Worm (Caenorhabditis elegans) whole organism, early embryonic: ENCODE results near the gene inx-9.

ENCODE experiments used
- B0310.2 ChIP-seq: sonication (generic microtip); optimal IDR thresholded peaks from 2 replicates; lab custom pipeline; 2016; ENCODE audit warnings: mild to moderate bottlenecking, missing genetic modification characterization, missing compliant biosample characterization
- F13C5.2 ChIP-seq: sonication (generic microtip); optimal IDR thresholded peaks from 2 replicates; lab custom pipeline; 2017; ENCODE audit warnings: mild to moderate bottlenecking, missing genetic modification characterization, inconsistent platforms, missing compliant biosample characterization
- aly-1 ChIP-seq: sonication (generic microtip); optimal IDR thresholded peaks from 2 replicates; lab custom pipeline; 2016; ENCODE audit warnings: missing genetic modification characterization, missing compliant biosample characterization
- ama-1 ChIP-seq: fragments of 150-350 bp; optimal IDR thresholded peaks from 2 replicates; lab custom pipeline; 2014
- ceh-13 ChIP-seq: fragments of 200-800 bp; sonication (Bioruptor generic); optimal IDR thresholded peaks from 2 replicates; lab custom pipeline; 2018; ENCODE audit warnings: mild to moderate bottlenecking, missing genetic modification characterization, missing compliant biosample characterization
- ceh-36 ChIP-seq: sonication (generic microtip); optimal IDR thresholded peaks from 2 replicates; lab custom pipeline; 2016; ENCODE audit warnings: missing genetic modification characterization, inconsistent platforms, missing compliant biosample characterization
- ets-7 ChIP-seq: sonication (generic microtip); optimal IDR thresholded peaks from 2 replicates; lab custom pipeline; 2016; ENCODE audit warnings: missing genotype, missing genetic modification characterization, missing compliant biosample characterization
- flt-1 ChIP-seq: fragments of 200-800 bp; sonication (Bioruptor generic); IDR thresholded peaks from 2 replicates; pipeline ENCODE4 v1.3.6; 2022; ENCODE audit warnings: missing genetic modification characterization, missing compliant biosample characterization
- hmbx-1 ChIP-seq: sonication (generic microtip); optimal IDR thresholded peaks from 2 replicates; lab custom pipeline; 2016; ENCODE audit warnings: mild to moderate bottlenecking, missing genetic modification characterization, missing compliant biosample characterization
- hmg-4 ChIP-seq: fragments of 200-800 bp; sonication (Bioruptor generic); optimal IDR thresholded peaks from 2 replicates; lab custom pipeline; 2018; ENCODE audit warnings: mild to moderate bottlenecking, missing genetic modification characterization, missing compliant biosample characterization
- hnd-1 ChIP-seq: sonication (generic microtip); optimal IDR thresholded peaks from 2 replicates; lab custom pipeline; 2016; ENCODE audit warnings: missing genetic modification characterization, missing compliant biosample characterization
- pes-1 ChIP-seq: fragments of 200-800 bp; sonication (Bioruptor generic); IDR thresholded peaks from 2 replicates; pipeline ENCODE4 v1.3.6; 2022; ENCODE audit warnings: missing genetic modification reagents, missing genetic modification characterization, missing compliant biosample characterization
- scrt-1 ChIP-seq: fragments of 200-800 bp; sonication (Bioruptor generic); IDR thresholded peaks from 2 replicates; pipeline ENCODE4 v1.3.6; 2022; ENCODE audit warnings: missing genetic modification characterization, missing compliant biosample characterization
- sea-1 ChIP-seq: fragments of 200-800 bp; sonication (Bioruptor generic); conservative IDR thresholded peaks from 2 replicates; pipeline ENCODE4 v1.3.6; 2022; ENCODE audit warnings: missing genetic modification characterization, missing compliant biosample characterization
- tbx-11 ChIP-seq: fragments of 200-800 bp; sonication (Bioruptor generic); IDR thresholded peaks from 2 replicates; pipeline ENCODE4 v1.3.6; 2022; ENCODE audit warnings: missing genetic modification characterization, missing compliant biosample characterization
- tbx-37 ChIP-seq: fragments of 200-800 bp; sonication (Bioruptor generic); conservative IDR thresholded peaks from 2 replicates; pipeline ENCODE4 v1.3.6; 2022; ENCODE audit warnings: missing genetic modification reagents, missing genetic modification characterization, missing compliant biosample characterization
- tra-4 ChIP-seq: sonication (generic microtip); optimal IDR thresholded peaks from 2 replicates; lab custom pipeline; 2017; ENCODE audit warnings: missing genetic modification characterization, missing compliant biosample characterization

inx-9 gene

DNA sequence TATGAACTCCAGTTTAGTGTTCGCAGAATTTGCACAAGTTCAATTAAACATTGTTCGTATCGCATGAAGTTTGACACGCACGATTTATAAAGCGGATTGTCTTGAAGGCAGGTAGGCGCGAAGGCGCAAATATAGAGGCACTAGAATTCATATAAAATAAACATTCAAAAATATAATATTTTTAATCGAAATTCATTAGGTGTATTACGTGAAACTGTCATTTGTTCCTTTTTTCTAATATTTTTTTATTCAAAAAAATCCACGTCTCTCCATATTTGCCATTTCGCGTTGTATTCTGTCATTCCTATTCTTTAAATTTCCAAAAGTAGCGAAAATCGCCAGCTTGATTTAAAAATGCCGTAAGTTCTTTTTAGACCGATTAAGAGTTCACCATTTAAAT, 34.4 kb upstream of the inx-9 start, which contains the start of gene ZK809.1:
TSS of gene ZK809.1 (plus strand) at position 301 of the 400 bp plus-strand sequence.
- TF ChIP-seq tra-4 (tag; lab: Kevin White, UChicago): no peak
- no peak for TF ChIP-seq flt-1 (GFP tag; lab: Robert Waterston, UW)
- TF ChIP-seq ama-1 (lab: Kevin White, UChicago): no peak
- no peak for TF ChIP-seq ets-7
- no peak for TF ChIP-seq scrt-1
- no peak for TF ChIP-seq tbx-11 (GFP tag; lab: Robert Waterston, UW)
- TF ChIP-seq hmg-4 (GFP tag; lab: Kevin White, UChicago): no peak
- TF ChIP-seq tbx-37 (GFP tag; lab: Robert Waterston, UW): no peak
- TF ChIP-seq F13C5.2: no peak
- no peak for TF ChIP-seq ceh-36 (tag; lab: Kevin White, UChicago)
- TF ChIP-seq hnd-1 (tag; lab: Kevin White, UChicago): no peak
- no peak for TF ChIP-seq pes-1 (GFP tag; lab: Robert Waterston, UW)
- TF ChIP-seq ceh-13 (GFP tag; lab: Kevin White, UChicago): no peak
- no peak for TF ChIP-seq aly-1 (tag; lab: Kevin White, UChicago)

DNA sequence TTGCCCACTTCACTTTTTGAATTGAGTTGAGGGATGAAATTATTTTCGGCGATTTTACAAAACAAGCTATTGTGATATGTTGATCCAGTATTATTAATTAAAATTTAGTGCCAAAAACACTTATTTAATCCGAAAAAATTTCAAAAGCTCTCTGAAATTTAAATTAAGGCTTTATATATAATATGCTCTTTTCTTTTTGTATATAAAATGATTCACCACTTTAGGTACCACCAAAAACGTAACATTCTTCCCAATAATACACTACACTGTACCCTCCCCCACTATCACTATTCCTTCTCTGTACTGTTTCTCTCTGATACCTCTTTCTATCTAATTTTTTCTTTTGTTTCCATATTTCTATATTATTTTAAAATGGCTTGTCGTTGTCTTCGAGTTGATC, 32.3 kb upstream of the inx-9 start, which contains the start of gene prx-2:
TSS of gene prx-2 (plus strand) at position 301 of the 400 bp plus-strand sequence.
- TF ChIP-seq ama-1 (lab: Kevin White, UChicago) (no peak), sea-1 (GFP tag; lab: Robert Waterston, UW) (no peak), ceh-36 (tag; lab: Kevin White, UChicago) (no peak), hmbx-1 (tag; lab: Kevin White, UChicago) (no peak), flt-1 (GFP tag; lab: Robert Waterston, UW) (no peak), aly-1 (tag; lab: Kevin White, UChicago) (no peak), tra-4 (tag; lab: Kevin White, UChicago) (no peak), scrt-1 (no peak), pes-1 (GFP tag; lab: Robert Waterston, UW) (no peak), ets-7 (no peak), F13C5.2 (no peak), hmg-4 (GFP tag; lab: Kevin White, UChicago) (no peak), hnd-1 (tag; lab: Kevin White, UChicago) (no peak), tbx-37 (GFP tag; lab: Robert Waterston, UW) (no peak), ceh-13 (GFP tag; lab: Kevin White, UChicago) (no peak), B0310.2 (tag; lab: Kevin White, UChicago) (no peak), tbx-11 (GFP tag; lab: Robert Waterston, UW) (no peak)

DNA sequence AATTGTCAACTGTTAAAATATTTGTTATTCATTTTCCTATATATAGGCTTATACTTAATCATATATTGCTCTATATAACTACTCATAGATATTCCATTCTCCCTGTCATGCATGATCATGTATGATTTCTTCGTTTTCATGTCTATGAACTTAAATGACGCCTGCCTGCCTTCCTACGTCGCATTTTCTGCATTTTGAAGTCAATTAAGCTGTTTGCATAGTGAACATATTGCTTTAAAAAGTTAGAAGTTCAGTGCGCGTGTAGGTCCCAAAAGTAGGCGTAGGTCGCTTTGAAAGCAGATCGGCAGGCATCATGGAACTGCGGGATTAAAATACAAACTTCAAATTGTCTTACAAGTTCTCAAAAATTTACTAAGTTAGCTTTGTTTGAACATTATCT, 31.4 kb upstream of the inx-9 start:
- no peak for TF ChIP-seq ceh-36 (tag; lab: Kevin White, UChicago)
- no peak for TF ChIP-seq aly-1 (tag; lab: Kevin White, UChicago)
- TF ChIP-seq tbx-11 (GFP tag; lab: Robert Waterston, UW): no peak
- TF ChIP-seq F13C5.2: no peak
- TF ChIP-seq pes-1 (GFP tag; lab: Robert Waterston, UW): no peak
- no peak for TF ChIP-seq tbx-37 (GFP tag; lab: Robert Waterston, UW)
- no peak for TF ChIP-seq hnd-1 (tag; lab: Kevin White, UChicago)
- no peak for TF ChIP-seq B0310.2 (tag; lab: Kevin White, UChicago)

DNA sequence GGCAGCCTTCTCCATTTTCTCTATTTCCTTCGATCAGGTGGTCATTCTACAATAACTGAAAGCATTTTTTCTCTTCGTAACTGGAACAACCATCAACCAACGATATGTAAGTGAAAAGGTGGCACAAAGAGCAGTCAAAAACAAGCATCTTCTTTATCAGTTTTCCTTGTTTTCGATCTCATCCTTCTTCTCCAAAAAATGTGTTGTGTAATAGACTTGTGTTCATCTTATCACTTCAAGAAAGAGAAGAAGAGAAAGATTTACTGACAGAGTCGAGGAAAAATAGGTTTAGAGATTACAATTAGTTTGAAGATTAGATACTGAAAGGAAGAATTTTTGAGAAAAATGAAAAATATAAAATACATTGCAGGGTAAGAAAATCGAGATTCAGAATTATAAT, 30.8 kb upstream of the inx-9 start:
- no peak for TF ChIP-seq aly-1 (tag; lab: Kevin White, UChicago)
- no peak for TF ChIP-seq B0310.2 (tag; lab: Kevin White, UChicago)
- no peak for TF ChIP-seq tbx-11 (GFP tag; lab: Robert Waterston, UW)
- no peak for TF ChIP-seq hnd-1 (tag; lab: Kevin White, UChicago)
- TF ChIP-seq tra-4 (tag; lab: Kevin White, UChicago): no peak
- TF ChIP-seq scrt-1: no peak
- no peak for TF ChIP-seq hmbx-1 (tag; lab: Kevin White, UChicago)
- no peak for TF ChIP-seq hmg-4 (GFP tag; lab: Kevin White, UChicago)
- TF ChIP-seq F13C5.2: no peak
- TF ChIP-seq flt-1 (GFP tag; lab: Robert Waterston, UW): no peak
- no peak for TF ChIP-seq ceh-36 (tag; lab: Kevin White, UChicago)
- TF ChIP-seq tbx-37 (GFP tag; lab: Robert Waterston, UW): no peak
- TF ChIP-seq ama-1 (lab: Kevin White, UChicago): no peak
- TF ChIP-seq ceh-13 (GFP tag; lab: Kevin White, UChicago): no peak
- no peak for TF ChIP-seq ets-7

DNA sequence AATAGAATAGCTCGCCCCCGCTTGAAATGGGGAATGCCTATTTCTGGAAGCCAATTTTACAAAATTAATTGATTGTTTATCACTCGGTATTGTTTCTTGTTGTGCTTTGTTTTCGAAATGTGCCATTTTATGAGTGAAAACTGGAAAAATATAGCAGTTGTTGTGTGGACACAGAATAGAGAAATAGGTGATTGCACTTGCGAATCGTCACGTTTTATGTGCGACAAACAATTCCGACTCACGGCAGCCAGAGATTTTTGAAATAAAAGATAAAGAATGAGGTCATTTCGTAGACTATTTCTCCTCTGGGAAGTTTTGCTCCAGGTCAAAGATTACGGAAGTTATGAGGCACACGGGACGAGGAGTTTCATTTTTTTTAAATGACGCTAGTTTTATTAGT, 29.2 kb upstream of the inx-9 start:
- TF ChIP-seq flt-1 (GFP tag; lab: Robert Waterston, UW): no peak
- TF ChIP-seq sea-1 (GFP tag; lab: Robert Waterston, UW): no peak
- no peak for TF ChIP-seq ama-1 (lab: Kevin White, UChicago)
- TF ChIP-seq F13C5.2: no peak
- TF ChIP-seq ceh-36 (tag; lab: Kevin White, UChicago): no peak
- no peak for TF ChIP-seq aly-1 (tag; lab: Kevin White, UChicago)
- TF ChIP-seq tbx-37 (GFP tag; lab: Robert Waterston, UW): no peak
- TF ChIP-seq B0310.2 (tag; lab: Kevin White, UChicago): no peak
- TF ChIP-seq ceh-13 (GFP tag; lab: Kevin White, UChicago): no peak
- TF ChIP-seq hnd-1 (tag; lab: Kevin White, UChicago): no peak
- no peak for TF ChIP-seq scrt-1
- TF ChIP-seq hmg-4 (GFP tag; lab: Kevin White, UChicago): no peak
- no peak for TF ChIP-seq tbx-11 (GFP tag; lab: Robert Waterston, UW)

DNA sequence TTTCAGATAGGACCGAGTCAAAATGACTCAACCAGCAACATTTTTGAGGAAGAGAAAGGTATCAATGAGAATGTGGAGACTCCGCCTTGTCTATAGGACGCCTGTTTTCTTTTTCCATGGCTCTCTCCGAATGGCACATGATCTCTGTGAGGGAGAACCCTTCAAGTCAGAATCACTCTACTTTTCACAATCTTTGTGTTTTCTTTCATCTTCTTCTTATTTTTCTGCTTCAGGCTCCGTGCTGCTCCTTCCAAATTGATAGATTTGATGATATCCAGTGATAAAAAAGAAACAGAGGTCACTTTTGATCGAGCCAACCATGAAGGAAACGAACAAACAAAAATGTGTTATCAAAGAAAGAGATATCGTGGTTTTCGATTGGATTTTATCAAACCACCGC, 27.1 kb upstream of the inx-9 start, which contains the start of gene ZK809.8:
TSS of gene ZK809.8 (minus strand) at position 34 of the 400 bp plus-strand sequence.
- no peak for TF ChIP-seq ceh-36 (tag; lab: Kevin White, UChicago)
- TF ChIP-seq hmg-4 (GFP tag; lab: Kevin White, UChicago): no peak
- no peak for TF ChIP-seq tbx-37 (GFP tag; lab: Robert Waterston, UW)

DNA sequence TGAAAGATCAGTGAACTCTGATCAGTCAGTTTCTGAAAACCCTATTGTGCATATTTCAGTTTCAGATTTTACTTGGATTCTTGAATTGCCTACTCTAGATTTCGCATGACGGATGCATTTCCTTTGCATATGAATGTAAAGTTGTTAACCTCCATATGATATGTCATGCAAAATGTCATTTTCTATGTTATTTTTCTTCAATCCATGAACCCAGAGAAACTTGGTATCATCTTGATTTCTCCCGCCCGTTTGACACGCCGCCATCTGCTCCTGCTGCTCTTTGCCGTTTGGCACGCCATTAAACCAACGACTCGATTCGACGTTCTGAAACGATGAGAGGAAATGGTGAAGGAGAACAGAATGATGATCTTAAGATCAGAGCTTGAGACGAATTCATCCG, 25.8 kb upstream of the inx-9 start:
- TF ChIP-seq hnd-1 (tag; lab: Kevin White, UChicago): no peak
- no peak for TF ChIP-seq ceh-36 (tag; lab: Kevin White, UChicago)
- no peak for TF ChIP-seq pes-1 (GFP tag; lab: Robert Waterston, UW)
- no peak for TF ChIP-seq tbx-37 (GFP tag; lab: Robert Waterston, UW)
- TF ChIP-seq aly-1 (tag; lab: Kevin White, UChicago): no peak
- TF ChIP-seq scrt-1: no peak
- TF ChIP-seq tra-4 (tag; lab: Kevin White, UChicago): no peak
- no peak for TF ChIP-seq sea-1 (GFP tag; lab: Robert Waterston, UW)
- no peak for TF ChIP-seq ets-7
- TF ChIP-seq flt-1 (GFP tag; lab: Robert Waterston, UW): no peak
- TF ChIP-seq hmg-4 (GFP tag; lab: Kevin White, UChicago): no peak
- TF ChIP-seq B0310.2 (tag; lab: Kevin White, UChicago): no peak
- no peak for TF ChIP-seq ceh-13 (GFP tag; lab: Kevin White, UChicago)
- no peak for TF ChIP-seq tbx-11 (GFP tag; lab: Robert Waterston, UW)
